Worm (Caenorhabditis elegans) whole organism, L4 larva: ENCODE data around the gene cwp-3.

Source experiments
- ama-1 ChIP-seq: fragments of 150-350 bp; optimal IDR thresholded peaks from 2 replicates; lab custom pipeline; 2014; ENCODE audit warnings: inconsistent platforms, mixed read lengths
- daf-8 ChIP-seq: fragments of 200-800 bp; sonication (Bioruptor generic); IDR thresholded peaks from 2 replicates; pipeline ENCODE4 v1.3.6; 2022; ENCODE audit warnings: missing genetic modification characterization, missing compliant biosample characterization
- mxl-3 ChIP-seq: fragments of 200-800 bp; sonication (Bioruptor generic); optimal IDR thresholded peaks from 2 replicates; lab custom pipeline; 2018; ENCODE audit warnings: mild to moderate bottlenecking, missing genetic modification characterization, missing compliant biosample characterization
- unc-130 ChIP-seq: sonication (generic microtip); optimal IDR thresholded peaks from 2 replicates; lab custom pipeline; 2016; ENCODE audit warnings: missing genetic modification reagents, missing genetic modification characterization, missing compliant biosample characterization

DNA sequence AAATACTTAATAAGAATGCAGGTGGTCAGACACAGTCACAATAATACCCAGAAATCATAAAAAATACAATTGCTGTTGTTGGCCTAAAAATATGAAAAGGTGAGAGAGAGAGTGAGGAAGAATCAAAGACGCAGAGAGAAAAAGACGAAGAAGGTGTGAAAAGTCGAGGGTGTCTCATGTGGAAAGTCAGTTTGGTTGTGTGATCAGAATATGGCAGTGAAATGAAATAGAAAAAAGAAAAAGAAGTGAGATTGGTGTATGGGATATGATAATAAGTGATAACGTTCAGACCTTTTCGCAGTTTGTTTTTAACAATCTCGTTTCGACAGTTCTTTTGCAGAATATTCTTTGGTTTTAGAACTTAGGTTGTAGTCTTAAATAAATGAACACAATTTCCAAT, 35.8 kb upstream of the cwp-3 start:
- TF ChIP-seq unc-130 (no peak), ama-1 (lab: Kevin White, UChicago) (no peak), mxl-3 (GFP tag; lab: Kevin White, UChicago) (peak; percentile 9), daf-8 (GFP tag; lab: Robert Waterston, UW) (no peak)
